Fruit fly (Drosophila melanogaster) whole organism, embryonic: Measurements from ENCODE around the gene GCS2beta.

Experiments used
- CG11456 ChIP-seq: fragments of 200-800 bp; sonication (Bioruptor generic); IDR thresholded peaks from 3 replicates; pipeline ENCODE4 v1.3.6; 2022; ENCODE audit warnings: missing biosample characterization, missing genetic modification characterization
- CG15073 ChIP-seq: fragments of 200-800 bp; sonication (Bioruptor generic); optimal IDR thresholded peaks from 2 replicates; lab custom pipeline; 2016; ENCODE audit warnings: missing biosample characterization, missing genetic modification characterization
- CG16815 ChIP-seq: fragments of 200-800 bp; sonication (Bioruptor generic); optimal IDR thresholded peaks from 3 replicates; lab custom pipeline; 2017; ENCODE audit warnings: missing biosample characterization, mild to moderate bottlenecking, missing genetic modification characterization
- CG6854 ChIP-seq: fragments of 200-800 bp; sonication (Bioruptor generic); optimal IDR thresholded peaks from 3 replicates; lab custom pipeline; 2017; ENCODE audit warnings: missing biosample characterization, mild to moderate bottlenecking, missing genetic modification characterization
- Sin3A ChIP-seq: fragments of >200 bp; optimal IDR thresholded peaks from 2 replicates; lab custom pipeline; 2018
- chm ChIP-seq: fragments of 200-800 bp; sonication (Bioruptor generic); IDR thresholded peaks from 2 replicates; pipeline ENCODE4 v1.3.6; 2022; ENCODE audit warnings: missing biosample characterization, missing genetic modification characterization
- chn ChIP-seq: fragments of 200-800 bp; sonication (Bioruptor generic); optimal IDR thresholded peaks from 2 replicates; lab custom pipeline; 2016; ENCODE audit warnings: missing biosample characterization, missing genetic modification characterization
- ind ChIP-seq: fragments of 200-800 bp; sonication (Bioruptor generic); optimal IDR thresholded peaks from 3 replicates; lab custom pipeline; 2016; ENCODE audit warnings: missing biosample characterization, missing genetic modification characterization

DNA sequence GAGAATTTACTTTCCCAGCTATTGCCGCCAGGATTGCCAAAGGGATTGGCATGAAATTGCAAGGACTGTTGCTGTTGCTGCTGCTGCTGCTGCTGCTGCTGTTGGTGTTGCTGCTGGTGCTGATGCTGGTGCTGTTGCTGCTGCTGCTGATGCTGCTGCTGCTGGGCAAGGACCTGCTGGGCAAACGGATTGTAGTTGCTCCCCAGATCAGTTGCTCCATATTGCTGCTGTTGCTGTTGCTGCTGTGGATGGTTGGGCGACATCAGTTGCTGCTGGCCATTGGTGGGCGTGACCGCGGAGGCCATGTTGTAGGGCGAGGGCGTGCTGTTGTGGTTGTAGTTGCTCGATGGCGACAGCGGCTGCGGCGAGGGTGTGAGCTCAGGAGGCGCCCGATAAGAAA, 46.5 kb downstream of the GCS2beta start:
- no peak for TF ChIP-seq CG15073
- no peak for TF ChIP-seq Sin3A (lab: Kevin White, UChicago)
- TF ChIP-seq CG16815 (GFP tag; lab: Kevin White, UChicago), result no peak
- no peak for TF ChIP-seq CG11456 (GFP tag; lab: Robert Waterston, UW)
- TF ChIP-seq ind (GFP tag; lab: Kevin White, UChicago), result no peak
- no peak for TF ChIP-seq CG6854 (GFP tag; lab: Kevin White, UChicago)
- no peak for TF ChIP-seq chm (GFP tag; lab: Robert Waterston, UW)
- no peak for TF ChIP-seq chn (GFP tag; lab: Kevin White, UChicago)
